Worm (Caenorhabditis elegans): Measurements from ENCODE around the gene K09F5.1.

DNA sequence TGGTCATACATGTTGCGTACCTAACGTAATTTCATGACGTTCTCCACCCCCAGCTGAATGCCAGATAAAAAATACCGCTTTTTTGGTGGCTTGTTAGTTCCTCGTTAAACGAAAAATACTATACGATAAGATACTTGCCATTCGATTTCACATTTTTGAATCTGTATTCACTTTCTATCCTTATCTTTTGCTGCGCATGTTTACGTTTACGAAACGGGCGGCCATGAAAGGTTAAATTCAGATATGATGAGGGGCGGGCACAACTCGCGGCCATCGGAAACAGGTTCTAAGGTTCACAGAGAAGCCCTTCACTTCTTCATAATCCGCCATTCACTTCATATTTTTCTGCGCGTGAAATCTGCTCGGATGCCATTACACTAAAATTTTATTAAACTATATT, 39.3 kb downstream of the K09F5.1 start:
- TF ChIP-seq ceh-19 (GFP tag; optimal IDR thresholded peaks at IDR 0.05) = no peak
- no peak for TF ChIP-seq unc-86 (tag; optimal IDR thresholded peaks at IDR 0.05)
- no peak for TF ChIP-seq hlh-30 (tag; optimal IDR thresholded peaks at IDR 0.05; ENCODE audit: insufficient read depth)
- TF ChIP-seq sox-2 (GFP tag; IDR thresholded peaks at IDR 0.05) = no peak
- no peak for TF ChIP-seq hlh-8 (tag; optimal IDR thresholded peaks at IDR 0.05)
- no peak for TF ChIP-seq rnt-1 (tag; optimal IDR thresholded peaks at IDR 0.05)
- no peak for TF ChIP-seq ceh-2 (tag; optimal IDR thresholded peaks at IDR 0.05)
- no peak for TF ChIP-seq ama-1 (optimal IDR thresholded peaks at IDR 0.05)
- no peak for TF ChIP-seq ref-2 (tag; optimal IDR thresholded peaks at IDR 0.05)
- TF ChIP-seq fkh-10 (GFP tag; optimal IDR thresholded peaks at IDR 0.05) = no peak
- no peak for TF ChIP-seq ceh-45 (GFP tag; IDR thresholded peaks at IDR 0.05)
- TF ChIP-seq unc-55 (GFP tag; optimal IDR thresholded peaks at IDR 0.05) = no peak
- no peak for TF ChIP-seq ceh-24 (tag; optimal IDR thresholded peaks at IDR 0.05)

All from whole organism, late embryonic.